Worm (Caenorhabditis elegans) whole organism, L4 larva: ENCODE data around the gene C44C1.6.

Experiments
- R02D3.7 ChIP-seq: fragments of 150-350 bp; sonication (generic microtip); optimal IDR thresholded peaks from 3 replicates; lab custom pipeline; 2014; ENCODE audit warnings: missing biosample characterization, missing genetic modification characterization
- ceh-62 ChIP-seq: sonication (generic microtip); optimal IDR thresholded peaks from 2 replicates; lab custom pipeline; 2017; ENCODE audit warnings: missing biosample characterization, missing genetic modification characterization
- cey-2 ChIP-seq: sonication (generic microtip); optimal IDR thresholded peaks from 3 replicates; lab custom pipeline; 2017; ENCODE audit warnings: missing genetic modification characterization, mild to moderate bottlenecking, missing compliant biosample characterization, antibody characterized with exemption, borderline replicate concordance; ENCODE audit not compliant: insufficient read depth
- fkh-10 ChIP-seq: fragments of 150-350 bp; optimal IDR thresholded peaks from 2 replicates; lab custom pipeline; 2014; ENCODE audit warnings: missing biosample characterization, missing genetic modification reagents, missing genetic modification characterization
- fos-1 ChIP-seq: fragments of 150-350 bp; optimal IDR thresholded peaks from 2 replicates; lab custom pipeline; 2014; ENCODE audit warnings: missing biosample characterization, missing genetic modification characterization
- lin-13 ChIP-seq: fragments of 150-350 bp; optimal IDR thresholded peaks from 2 replicates; lab custom pipeline; 2014; ENCODE audit warnings: missing biosample characterization, missing genetic modification reagents, missing genetic modification characterization
- lin-29 ChIP-seq: fragments of 200-800 bp; sonication (Bioruptor generic); IDR thresholded peaks from 2 replicates; pipeline ENCODE4 v1.3.6; 2022; ENCODE audit warnings: missing genetic modification reagents, missing genetic modification characterization, missing compliant biosample characterization
- lin-39 ChIP-seq: fragments of 150-350 bp; optimal IDR thresholded peaks from 2 replicates; lab custom pipeline; 2014; ENCODE audit warnings: missing biosample characterization, missing genetic modification reagents, missing genetic modification characterization
- lsy-2 ChIP-seq, 2 experiments: fragments of 150-350 bp in 1 of 2; sonication (generic microtip) in 1 of 2; optimal IDR thresholded peaks; 2 replicates each; lab custom pipeline; 2014 to 2017; ENCODE audit warnings: missing biosample characterization in 2 of 2, missing genetic modification characterization in 2 of 2
- mdl-1 ChIP-seq, 2 experiments: fragments of 150-350 bp in 1 of 2; sonication (generic microtip) in 1 of 2; optimal IDR thresholded peaks; 2 replicates each; lab custom pipeline; 2014 to 2017; ENCODE audit warnings: missing biosample characterization in 2 of 2, missing genetic modification characterization in 2 of 2
- mep-1 ChIP-seq: fragments of 150-350 bp; sonication (generic microtip); optimal IDR thresholded peaks from 3 replicates; lab custom pipeline; 2014; ENCODE audit warnings: missing biosample characterization, missing genetic modification characterization
- skn-1 ChIP-seq: fragments of 150-350 bp; optimal IDR thresholded peaks from 2 replicates; lab custom pipeline; 2014; ENCODE audit warnings: missing biosample characterization, missing genetic modification characterization
- snpc-4 ChIP-seq: fragments of 150-350 bp; optimal IDR thresholded peaks from 2 replicates; lab custom pipeline; 2014; ENCODE audit warnings: missing biosample characterization, missing genetic modification characterization

DNA sequence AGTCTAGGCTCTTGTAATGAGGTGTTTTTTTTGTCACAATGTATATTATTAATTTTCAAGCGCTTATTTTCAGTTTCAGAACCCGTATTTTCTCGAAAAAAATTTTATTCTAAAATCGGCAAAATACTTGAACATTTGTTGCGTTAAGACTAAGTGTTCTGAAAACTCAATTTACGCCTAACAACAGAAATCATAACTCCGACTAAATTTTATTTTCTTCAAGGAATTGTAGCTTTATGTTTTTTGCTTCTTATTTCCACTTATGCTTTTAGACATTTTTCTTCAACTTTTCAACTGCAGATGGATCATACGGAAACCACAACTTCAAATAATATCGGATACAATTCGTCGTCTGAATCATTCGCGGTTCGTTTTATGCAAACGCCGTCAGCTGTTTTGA is 36.6 kb downstream of the C44C1.6 start, which contains the start of gene F35H12.1:
- TF ChIP-seq lin-29 (GFP tag; lab: Robert Waterston, UW), result no peak
- TF ChIP-seq fkh-10, result peak; percentile 58
- TF ChIP-seq lsy-2 (tag; optimal IDR thresholded peaks at IDR 0.05; lab: Kevin White, UChicago), result no peak
- TF ChIP-seq snpc-4 (tag; lab: Kevin White, UChicago), result no peak
- TF ChIP-seq lin-13 (GFP tag; lab: Kevin White, UChicago), result no peak
- no peak for TF ChIP-seq mdl-1 (tag; optimal IDR thresholded peaks at IDR 0.05; lab: Kevin White, UChicago)
- no peak for TF ChIP-seq skn-1 (tag; lab: Kevin White, UChicago)
- TF ChIP-seq R02D3.7, result no peak
- TF ChIP-seq mep-1 (tag; lab: Kevin White, UChicago), result no peak
- TF ChIP-seq cey-2 (tag; lab: Kevin White, UChicago), result no peak
- TF ChIP-seq lin-39 (tag; lab: Kevin White, UChicago), result no peak
- TF ChIP-seq fos-1 (tag; lab: Kevin White, UChicago), result no peak
- no peak for TF ChIP-seq ceh-62 (tag; lab: Kevin White, UChicago)
